Fruit fly (Drosophila melanogaster): ENCODE data around the gene Gr93b.

The Gr93b gene

dm6 chr3R:21825140-21825539 is 18.4 kb downstream of the Gr93b start (continued):
- TF ChIP-seq CG4424 (GFP tag; optimal IDR thresholded peaks at IDR 0.05) (no peak), cato (GFP tag; optimal IDR thresholded peaks at IDR 0.05; ENCODE audit: borderline replicate concordance) (no peak), dmrt11E (tag; optimal IDR thresholded peaks at IDR 0.05) (peak; percentile 50), CG18262 (tag; optimal IDR thresholded peaks at IDR 0.05) (peak; percentile 31), CG4730 (GFP tag; IDR thresholded peaks at IDR 0.05) (no peak), CG2889 (GFP tag; IDR thresholded peaks at IDR 0.05) (no peak), CG33557 (GFP tag; optimal IDR thresholded peaks at IDR 0.05) (peak; percentile 70), HmgD (GFP tag; optimal IDR thresholded peaks at IDR 0.05) (no peak), croc (GFP tag; conservative IDR thresholded peaks at IDR 0.05) (no peak), PHDP (tag; optimal IDR thresholded peaks at IDR 0.05) (peak; percentile 15), CG11696 (GFP tag; IDR thresholded peaks at IDR 0.05) (no peak), CG8281 (tag; optimal IDR thresholded peaks at IDR 0.05) (no peak), Hr3 (GFP tag; optimal IDR thresholded peaks at IDR 0.05) (no peak), tin (GFP tag; optimal IDR thresholded peaks at IDR 0.05) (no peak), Lpt (GFP tag; optimal IDR thresholded peaks at IDR 0.05) (no peak), Scr (GFP tag; IDR thresholded peaks at IDR 0.05; ENCODE audit: partially characterized antibody) (no peak), tap (tag; optimal IDR thresholded peaks at IDR 0.05) (peak; percentile 26), onecut (GFP tag; IDR thresholded peaks at IDR 0.05) (no peak), Sox102F (GFP tag; optimal IDR thresholded peaks at IDR 0.05) (no peak), CG4854 (GFP tag; optimal IDR thresholded peaks at IDR 0.05) (no peak), ATbp (GFP tag; optimal IDR thresholded peaks at IDR 0.05) (no peak), CG3163 (GFP tag; optimal IDR thresholded peaks at IDR 0.05) (no peak)

- TF ChIP-seq CG15479 (GFP tag; optimal IDR thresholded peaks at IDR 0.05) (peak; percentile 10), z (GFP tag; IDR thresholded peaks at IDR 0.05) (peak; percentile 63; the same call in 2 of the 3 replicates), CG10321 (GFP tag; IDR thresholded peaks at IDR 0.05) (peak; percentile 50; the same call in 1 of the 2 replicates), br (optimal IDR thresholded peaks at IDR 0.05) (no peak), Elba2 (GFP tag; optimal IDR thresholded peaks at IDR 0.05) (no peak), ro (GFP tag; IDR thresholded peaks at IDR 0.05) (no peak), Bdp1 (GFP tag; optimal IDR thresholded peaks at IDR 0.05) (no peak), CG15601 (tag; optimal IDR thresholded peaks at IDR 0.05) (no peak), CG1832 (GFP tag; optimal IDR thresholded peaks at IDR 0.05) (peak; percentile 76), sens-2 (GFP tag; IDR thresholded peaks at IDR 0.05) (no peak), crol (GFP tag; IDR thresholded peaks at IDR 0.05) (peak; percentile 89), CG2199 (GFP tag; IDR thresholded peaks at IDR 0.05) (0 out of 3 replicates have a peak, but pooled peaks have one; percentile 43), Ets65A (GFP tag) (peak; percentile 62), twi (tag; optimal IDR thresholded peaks at IDR 0.05) (no peak), nom (GFP tag; optimal IDR thresholded peaks at IDR 0.05) (peak; percentile 88), Ada2b (GFP tag; IDR thresholded peaks at IDR 0.05) (0 out of 2 replicates have a peak, but pooled peaks have one; percentile 3), CG34376 (GFP tag; optimal IDR thresholded peaks at IDR 0.05) (no peak), D (optimal IDR thresholded peaks at IDR 0.05) (peak; percentile 87), D (GFP tag; optimal IDR thresholded peaks at IDR 0.05) (no peak), CG1792 (GFP tag; optimal IDR thresholded peaks at IDR 0.05) (no peak)
Observed at dm6 chr3R:21824407-21825006, 19.1 kb downstream of the Gr93b start.
